Worm (Caenorhabditis elegans) whole organism, late embryonic: ENCODE data around the gene fbxa-96.

Experiments
- C08G9.2 ChIP-seq: sonication (generic microtip); optimal IDR thresholded peaks from 2 replicates; lab custom pipeline; 2016; ENCODE audit warnings: mild to moderate bottlenecking, missing genetic modification characterization, moderate library complexity, missing compliant biosample characterization
- K09A11.1 ChIP-seq: sonication (generic microtip); optimal IDR thresholded peaks from 2 replicates; lab custom pipeline; 2017; ENCODE audit warnings: antibody characterized with exemption, mild to moderate bottlenecking, missing genetic modification characterization, missing compliant biosample characterization; ENCODE audit not compliant: insufficient read depth
- T23F11.4 ChIP-seq: fragments of 200-800 bp; sonication (Bioruptor generic); optimal IDR thresholded peaks from 2 replicates; lab custom pipeline; 2018; ENCODE audit warnings: mild to moderate bottlenecking, missing genetic modification characterization, missing compliant biosample characterization
- Y22D7AL.16 ChIP-seq: sonication (generic microtip); optimal IDR thresholded peaks from 2 replicates; lab custom pipeline; 2016; ENCODE audit warnings: missing genetic modification characterization, missing compliant biosample characterization
- ceh-14 ChIP-seq: sonication (generic microtip); optimal IDR thresholded peaks from 2 replicates; lab custom pipeline; 2016; ENCODE audit warnings: missing genotype, missing genetic modification characterization, missing compliant biosample characterization
- ceh-18 ChIP-seq: sonication (generic microtip); optimal IDR thresholded peaks from 2 replicates; lab custom pipeline; 2016; ENCODE audit warnings: missing genetic modification characterization, missing compliant biosample characterization
- ceh-22 ChIP-seq: sonication (generic microtip); optimal IDR thresholded peaks from 2 replicates; lab custom pipeline; 2017; ENCODE audit warnings: missing biosample characterization, missing genetic modification characterization
- ceh-31 ChIP-seq: sonication (generic microtip); optimal IDR thresholded peaks from 2 replicates; lab custom pipeline; 2016; ENCODE audit warnings: missing genetic modification characterization, missing compliant biosample characterization
- ceh-6 ChIP-seq: fragments of 200-800 bp; sonication (Bioruptor generic); optimal IDR thresholded peaks from 2 replicates; lab custom pipeline; 2018; ENCODE audit warnings: mild to moderate bottlenecking, missing genetic modification characterization, missing compliant biosample characterization
- dmd-4 ChIP-seq: sonication (generic microtip); optimal IDR thresholded peaks from 2 replicates; lab custom pipeline; 2016; ENCODE audit warnings: borderline replicate concordance, missing genetic modification characterization, missing compliant biosample characterization
- dve-1 ChIP-seq: sonication (generic microtip); optimal IDR thresholded peaks from 2 replicates; lab custom pipeline; 2017; ENCODE audit warnings: antibody characterized with exemption, mild to moderate bottlenecking, missing genetic modification characterization, missing compliant biosample characterization
- elt-2 ChIP-seq: sonication (generic microtip); optimal IDR thresholded peaks from 2 replicates; lab custom pipeline; 2016; ENCODE audit warnings: missing genetic modification reagents, missing genetic modification characterization, missing compliant biosample characterization
- ets-4 ChIP-seq: sonication (generic microtip); optimal IDR thresholded peaks from 2 replicates; lab custom pipeline; 2016; ENCODE audit warnings: missing genetic modification characterization, missing compliant biosample characterization
- eyg-1 ChIP-seq: sonication (generic microtip); optimal IDR thresholded peaks from 2 replicates; lab custom pipeline; 2016; ENCODE audit warnings: missing genotype, missing genetic modification characterization, missing compliant biosample characterization
- fkh-6 ChIP-seq: sonication (generic microtip); optimal IDR thresholded peaks from 2 replicates; lab custom pipeline; 2016; ENCODE audit warnings: missing genetic modification characterization, missing compliant biosample characterization
- gmeb-2 ChIP-seq: sonication (generic microtip); optimal IDR thresholded peaks from 2 replicates; lab custom pipeline; 2016; ENCODE audit warnings: missing genetic modification characterization, inconsistent platforms, missing compliant biosample characterization
- hlh-13 ChIP-seq: fragments of 200-800 bp; sonication (Bioruptor generic); optimal IDR thresholded peaks from 2 replicates; lab custom pipeline; 2018; ENCODE audit warnings: mild to moderate bottlenecking, missing genetic modification characterization, missing compliant biosample characterization
- hlh-15 ChIP-seq: sonication (generic microtip); optimal IDR thresholded peaks from 2 replicates; lab custom pipeline; 2016; ENCODE audit warnings: missing genetic modification characterization, missing compliant biosample characterization
- hlh-30 ChIP-seq: sonication (generic microtip); optimal IDR thresholded peaks from 2 replicates; lab custom pipeline; 2017; ENCODE audit warnings: antibody characterized with exemption, missing genetic modification characterization, missing compliant biosample characterization; ENCODE audit not compliant: insufficient read depth
- hlh-6 ChIP-seq: sonication (generic microtip); optimal IDR thresholded peaks from 2 replicates; lab custom pipeline; 2016; ENCODE audit warnings: missing genotype, missing genetic modification characterization, missing compliant biosample characterization
- lim-6 ChIP-seq: sonication (generic microtip); optimal IDR thresholded peaks from 2 replicates; lab custom pipeline; 2016; ENCODE audit warnings: missing genetic modification characterization, missing compliant biosample characterization
- lin-11 ChIP-seq: fragments of 200-800 bp; sonication (Bioruptor generic); optimal IDR thresholded peaks from 2 replicates; lab custom pipeline; 2018; ENCODE audit warnings: mild to moderate bottlenecking, missing genetic modification characterization, missing compliant biosample characterization
- mec-3 ChIP-seq: sonication (generic microtip); optimal IDR thresholded peaks from 2 replicates; lab custom pipeline; 2016; ENCODE audit warnings: borderline replicate concordance, missing genetic modification characterization, missing compliant biosample characterization
- nfya-1 ChIP-seq: sonication (generic microtip); optimal IDR thresholded peaks from 2 replicates; lab custom pipeline; 2017; ENCODE audit warnings: missing genetic modification characterization, mild to moderate bottlenecking, missing compliant biosample characterization, antibody characterized with exemption, moderate library complexity
- nhr-11 ChIP-seq: fragments of 150-350 bp; optimal IDR thresholded peaks from 2 replicates; lab custom pipeline; 2014; ENCODE audit warnings: missing biosample characterization, missing genetic modification characterization
- nhr-232 ChIP-seq: sonication (generic microtip); optimal IDR thresholded peaks from 2 replicates; lab custom pipeline; 2016; ENCODE audit warnings: missing genetic modification characterization, missing compliant biosample characterization
- npax-4 ChIP-seq: sonication (generic microtip); optimal IDR thresholded peaks from 2 replicates; lab custom pipeline; 2016; ENCODE audit warnings: missing genetic modification characterization, missing compliant biosample characterization
- pag-3 ChIP-seq: sonication (generic microtip); optimal IDR thresholded peaks from 2 replicates; lab custom pipeline; 2016; ENCODE audit warnings: missing compliant biosample characterization, missing genetic modification characterization, borderline replicate concordance
- pha-2 ChIP-seq: sonication (generic microtip); optimal IDR thresholded peaks from 2 replicates; lab custom pipeline; 2017; ENCODE audit warnings: mild to moderate bottlenecking, missing genetic modification characterization, missing compliant biosample characterization
- pros-1 ChIP-seq: fragments of 150-350 bp; optimal IDR thresholded peaks from 2 replicates; lab custom pipeline; 2014; ENCODE audit warnings: missing biosample characterization, missing genetic modification reagents, missing genetic modification characterization
- sdc-2 ChIP-seq: sonication (generic microtip); optimal IDR thresholded peaks from 2 replicates; lab custom pipeline; 2016; ENCODE audit warnings: missing genotype, missing genetic modification characterization, missing compliant biosample characterization
- syd-9 ChIP-seq: sonication (generic microtip); optimal IDR thresholded peaks from 2 replicates; lab custom pipeline; 2016; ENCODE audit warnings: mild to moderate bottlenecking, missing genetic modification characterization, moderate library complexity, missing compliant biosample characterization
- tbx-2 ChIP-seq: sonication (generic microtip); optimal IDR thresholded peaks from 2 replicates; lab custom pipeline; 2016; ENCODE audit warnings: missing genetic modification characterization, missing compliant biosample characterization
- tbx-7 ChIP-seq: sonication (generic microtip); optimal IDR thresholded peaks from 2 replicates; lab custom pipeline; 2016; ENCODE audit warnings: missing genotype, missing genetic modification characterization, missing compliant biosample characterization
- unc-3 ChIP-seq, 2 experiments: fragments of 200-800 bp in 1 of 2; sonication (Bioruptor generic) in 1 of 2; sonication (generic microtip) in 1 of 2; conservative IDR thresholded peaks in 1 of 2; optimal IDR thresholded peaks in 1 of 2; 2 replicates each; pipeline versions ENCODE4 v1.3.6 to Lab custom; 2016 to 2022; ENCODE audit warnings: missing compliant biosample characterization in 2 of 2, missing genetic modification characterization in 2 of 2, missing genetic modification reagents in 1 of 2
- unc-42 ChIP-seq: sonication (generic microtip); optimal IDR thresholded peaks from 2 replicates; lab custom pipeline; 2016; ENCODE audit warnings: missing genotype, missing genetic modification characterization, missing compliant biosample characterization
- unc-86 ChIP-seq: sonication (generic microtip); optimal IDR thresholded peaks from 2 replicates; lab custom pipeline; 2016; ENCODE audit warnings: missing genetic modification characterization, missing compliant biosample characterization
- ztf-16 ChIP-seq: sonication (generic microtip); optimal IDR thresholded peaks from 2 replicates; lab custom pipeline; 2017; ENCODE audit warnings: missing genetic modification characterization, missing compliant biosample characterization

fbxa-96 gene

ce11 chrX:15052385-15052784, 7.8 kb downstream of the fbxa-96 start, which contains the start of gene H03G16.6:
TSS of gene H03G16.6 (plus strand) at chrX:15052685.
- TF ChIP-seq ceh-31 (tag; lab: Kevin White, UChicago) (no peak), fkh-6 (tag; lab: Kevin White, UChicago) (no peak), ceh-6 (GFP tag; lab: Kevin White, UChicago) (no peak), ceh-14 (tag; lab: Kevin White, UChicago) (no peak), npax-4 (tag; lab: Kevin White, UChicago) (no peak), eyg-1 (tag; lab: Kevin White, UChicago) (no peak), lim-6 (tag; lab: Kevin White, UChicago) (no peak), pha-2 (no peak), pag-3 (no peak), sdc-2 (no peak), ceh-18 (tag; lab: Kevin White, UChicago) (no peak), unc-3 (GFP tag; conservative IDR thresholded peaks at IDR 0.05; lab: Robert Waterston, UW) (no peak), unc-3 (tag; optimal IDR thresholded peaks at IDR 0.05; lab: Kevin White, UChicago) (no peak), nhr-11 (tag; lab: Kevin White, UChicago) (no peak)
- TF ChIP-seq, all 69 proteins: peak for 0

ce11 chrX:15050006-15050405, 10.2 kb downstream of the fbxa-96 start:
- no peak for TF ChIP-seq dve-1
- TF ChIP-seq ztf-16 (tag; lab: Kevin White, UChicago) = no peak
- TF ChIP-seq fkh-6 (tag; lab: Kevin White, UChicago) = no peak
- TF ChIP-seq nhr-232 (tag; lab: Kevin White, UChicago) = no peak
- TF ChIP-seq ceh-14 (tag; lab: Kevin White, UChicago) = no peak
- TF ChIP-seq pag-3 = no peak
- TF ChIP-seq hlh-6 (tag; lab: Kevin White, UChicago) = no peak
- no peak for TF ChIP-seq pha-2
- no peak for TF ChIP-seq pros-1 (tag; lab: Kevin White, UChicago)
- TF ChIP-seq hlh-15 = no peak
- no peak for TF ChIP-seq unc-42 (tag; lab: Kevin White, UChicago)
- no peak for TF ChIP-seq gmeb-2
- no peak for TF ChIP-seq K09A11.1 (tag; lab: Kevin White, UChicago)
- TF ChIP-seq eyg-1 (tag; lab: Kevin White, UChicago) = no peak
- no peak for TF ChIP-seq hlh-13 (GFP tag; lab: Kevin White, UChicago)

- no peak for TF ChIP-seq nhr-232 (tag; lab: Kevin White, UChicago)
- TF ChIP-seq ceh-22 (tag; lab: Kevin White, UChicago) = no peak
- no peak for TF ChIP-seq pag-3
- no peak for TF ChIP-seq npax-4 (tag; lab: Kevin White, UChicago)
- TF ChIP-seq unc-42 (tag; lab: Kevin White, UChicago) = no peak
- no peak for TF ChIP-seq tbx-7
- no peak for TF ChIP-seq ceh-14 (tag; lab: Kevin White, UChicago)
- no peak for TF ChIP-seq hlh-13 (GFP tag; lab: Kevin White, UChicago)
- TF ChIP-seq eyg-1 (tag; lab: Kevin White, UChicago) = no peak
- no peak for TF ChIP-seq sdc-2
- no peak for TF ChIP-seq mec-3 (tag; lab: Kevin White, UChicago)
- no peak for TF ChIP-seq lin-11
- TF ChIP-seq tbx-2 (tag; lab: Kevin White, UChicago) = no peak
- no peak for TF ChIP-seq lim-6 (tag; lab: Kevin White, UChicago)
Measured at ce11 chrX:15047541-15047940, 12.7 kb downstream of the fbxa-96 start.

- TF ChIP-seq nhr-232 (tag; lab: Kevin White, UChicago) (no peak), gmeb-2 (no peak), C08G9.2 (tag; lab: Kevin White, UChicago) (no peak), eyg-1 (tag; lab: Kevin White, UChicago) (no peak), unc-86 (tag; lab: Kevin White, UChicago) (no peak), ceh-18 (tag; lab: Kevin White, UChicago) (no peak), ets-4 (tag; lab: Kevin White, UChicago) (no peak), ceh-14 (tag; lab: Kevin White, UChicago) (no peak), tbx-7 (no peak), unc-42 (tag; lab: Kevin White, UChicago) (no peak)
Measured at ce11 chrX:15045401-15045800, 14.8 kb downstream of the fbxa-96 start.

ce11 chrX:15042549-15042948, 17.7 kb downstream of the fbxa-96 start:
- no peak for TF ChIP-seq Y22D7AL.16 (tag; lab: Kevin White, UChicago)
- TF ChIP-seq elt-2 (tag; lab: Kevin White, UChicago) = no peak
- TF ChIP-seq npax-4 (tag; lab: Kevin White, UChicago) = no peak
- no peak for TF ChIP-seq T23F11.4 (GFP tag; lab: Kevin White, UChicago)
- no peak for TF ChIP-seq nhr-11 (tag; lab: Kevin White, UChicago)
- TF ChIP-seq ceh-18 (tag; lab: Kevin White, UChicago) = no peak
- TF ChIP-seq dmd-4 = no peak
- TF ChIP-seq nfya-1 (tag; lab: Kevin White, UChicago) = no peak
- no peak for TF ChIP-seq tbx-7
- TF ChIP-seq hlh-30 (tag; lab: Kevin White, UChicago) = no peak
- no peak for TF ChIP-seq lin-11
- no peak for TF ChIP-seq pag-3
- no peak for TF ChIP-seq ceh-6 (GFP tag; lab: Kevin White, UChicago)
- no peak for TF ChIP-seq syd-9 (tag; lab: Kevin White, UChicago)
- TF ChIP-seq, all 69 proteins: peak for 0
